Worm (Caenorhabditis elegans) whole organism, mixed stage, embryonic: ENCODE measurements around the gene algn-14.

Experiments used
- M03D4.4 ChIP-seq: sonication (generic microtip); optimal IDR thresholded peaks from 2 replicates; lab custom pipeline; 2017; ENCODE audit warnings: mild to moderate bottlenecking, missing genetic modification characterization, missing compliant biosample characterization
- bed-3 ChIP-seq: fragments of 200-800 bp; sonication (Bioruptor generic); optimal IDR thresholded peaks from 3 replicates; lab custom pipeline; 2018; ENCODE audit warnings: mild to moderate bottlenecking, missing genetic modification characterization, moderate library complexity, missing compliant biosample characterization
- blmp-1 ChIP-seq: fragments of 150-350 bp; optimal IDR thresholded peaks from 2 replicates; lab custom pipeline; 2014; ENCODE audit warnings: missing biosample characterization, missing genetic modification characterization
- ceh-39 ChIP-seq: fragments of 150-350 bp; optimal IDR thresholded peaks from 2 replicates; lab custom pipeline; 2014; ENCODE audit warnings: missing biosample characterization, missing genetic modification characterization
- ceh-43 ChIP-seq: fragments of 200-800 bp; sonication (Bioruptor generic); optimal IDR thresholded peaks from 2 replicates; lab custom pipeline; 2018; ENCODE audit warnings: mild to moderate bottlenecking, missing genetic modification characterization, moderate library complexity, missing compliant biosample characterization
- ceh-83 ChIP-seq: fragments of 200-800 bp; sonication (Bioruptor generic); optimal IDR thresholded peaks from 2 replicates; lab custom pipeline; 2018; ENCODE audit warnings: mild to moderate bottlenecking, missing genetic modification characterization, missing compliant biosample characterization
- ces-1 ChIP-seq: fragments of 150-350 bp; optimal IDR thresholded peaks from 2 replicates; lab custom pipeline; 2014; ENCODE audit warnings: missing biosample characterization, missing genetic modification reagents, missing genetic modification characterization
- cnd-1 ChIP-seq: fragments of 200-800 bp; sonication (Bioruptor generic); optimal IDR thresholded peaks from 2 replicates; lab custom pipeline; 2018; ENCODE audit warnings: mild to moderate bottlenecking, missing genetic modification characterization, missing compliant biosample characterization
- drap-1 ChIP-seq: fragments of 200-800 bp; sonication (Bioruptor generic); optimal IDR thresholded peaks from 3 replicates; lab custom pipeline; 2018; ENCODE audit warnings: mild to moderate bottlenecking, missing genetic modification characterization, missing compliant biosample characterization
- elt-1 ChIP-seq: sonication (generic microtip); optimal IDR thresholded peaks from 2 replicates; lab custom pipeline; 2017; ENCODE audit warnings: missing genetic modification characterization, mild to moderate bottlenecking, missing compliant biosample characterization, antibody characterized with exemption, moderate library complexity, borderline replicate concordance; ENCODE audit not compliant: insufficient read depth
- elt-3 ChIP-seq: fragments of 150-350 bp; optimal IDR thresholded peaks from 2 replicates; lab custom pipeline; 2014; ENCODE audit warnings: missing biosample characterization, missing genetic modification characterization
- flh-1 ChIP-seq: fragments of 200-800 bp; sonication (Bioruptor generic); optimal IDR thresholded peaks from 2 replicates; lab custom pipeline; 2018; ENCODE audit warnings: mild to moderate bottlenecking, missing genetic modification characterization, moderate library complexity, missing compliant biosample characterization
- ham-2 ChIP-seq: fragments of 200-800 bp; sonication (Bioruptor generic); optimal IDR thresholded peaks from 2 replicates; lab custom pipeline; 2018; ENCODE audit warnings: mild to moderate bottlenecking, missing genetic modification characterization, missing compliant biosample characterization
- hlh-1 ChIP-seq: fragments of 150-350 bp; optimal IDR thresholded peaks from 2 replicates; lab custom pipeline; 2014; ENCODE audit warnings: missing biosample characterization, missing genetic modification reagents, missing genetic modification characterization
- lin-13 ChIP-seq: fragments of 150-350 bp; optimal IDR thresholded peaks from 2 replicates; lab custom pipeline; 2014; ENCODE audit warnings: missing biosample characterization, missing genetic modification characterization
- lin-32 ChIP-seq: fragments of 200-800 bp; sonication (Bioruptor generic); optimal IDR thresholded peaks from 2 replicates; lab custom pipeline; 2018; ENCODE audit warnings: mild to moderate bottlenecking, missing genetic modification characterization, missing compliant biosample characterization
- lsy-2 ChIP-seq: fragments of 150-350 bp; optimal IDR thresholded peaks from 2 replicates; lab custom pipeline; 2014; ENCODE audit warnings: missing biosample characterization, missing genetic modification characterization
- mab-5 ChIP-seq: fragments of 150-350 bp; optimal IDR thresholded peaks from 2 replicates; lab custom pipeline; 2014; ENCODE audit warnings: missing biosample characterization, missing genetic modification characterization
- mep-1 ChIP-seq: fragments of 150-350 bp; optimal IDR thresholded peaks from 2 replicates; lab custom pipeline; 2017; ENCODE audit warnings: missing biosample characterization, missing genetic modification reagents, missing genetic modification characterization, inconsistent platforms
- mls-2 ChIP-seq: sonication (generic microtip); optimal IDR thresholded peaks from 2 replicates; lab custom pipeline; 2016; ENCODE audit warnings: mild to moderate bottlenecking, missing genetic modification characterization, moderate library complexity, missing compliant biosample characterization
- nhr-12 ChIP-seq: fragments of 150-350 bp; optimal IDR thresholded peaks from 2 replicates; lab custom pipeline; 2014; ENCODE audit warnings: missing biosample characterization, missing genetic modification characterization
- nhr-2 ChIP-seq: fragments of 150-350 bp; optimal IDR thresholded peaks from 2 replicates; lab custom pipeline; 2014; ENCODE audit warnings: missing biosample characterization, missing genetic modification characterization
- nhr-237 ChIP-seq: fragments of 150-350 bp; optimal IDR thresholded peaks from 2 replicates; lab custom pipeline; 2014; ENCODE audit warnings: missing biosample characterization, missing genetic modification characterization
- nhr-28 ChIP-seq: fragments of 150-350 bp; optimal IDR thresholded peaks from 2 replicates; lab custom pipeline; 2014; ENCODE audit warnings: missing biosample characterization, missing genetic modification characterization
- nhr-76 ChIP-seq: sonication (generic microtip); optimal IDR thresholded peaks from 2 replicates; lab custom pipeline; 2017; ENCODE audit warnings: missing biosample characterization, missing genetic modification characterization
- pha-4 ChIP-seq: fragments of 150-350 bp; optimal IDR thresholded peaks from 2 replicates; lab custom pipeline; 2018; ENCODE audit warnings: missing biosample characterization, missing genetic modification reagents, missing genetic modification characterization
- sem-2 ChIP-seq: fragments of 200-800 bp; sonication (Bioruptor generic); optimal IDR thresholded peaks from 2 replicates; lab custom pipeline; 2018; ENCODE audit warnings: mild to moderate bottlenecking, missing genetic modification characterization, missing compliant biosample characterization
- snpc-4 ChIP-seq: fragments of 150-350 bp; optimal IDR thresholded peaks from 2 replicates; lab custom pipeline; 2014; ENCODE audit warnings: missing biosample characterization, missing genetic modification characterization
- sptf-1 ChIP-seq: sonication (generic microtip); optimal IDR thresholded peaks from 2 replicates; lab custom pipeline; 2017; ENCODE audit warnings: mild to moderate bottlenecking, missing genetic modification characterization, moderate library complexity, missing compliant biosample characterization
- tbx-8 ChIP-seq: fragments of 200-800 bp; sonication (Bioruptor generic); optimal IDR thresholded peaks from 2 replicates; lab custom pipeline; 2018; ENCODE audit warnings: mild to moderate bottlenecking, missing genetic modification characterization, moderate library complexity, missing compliant biosample characterization
- unc-120 ChIP-seq: sonication (generic microtip); optimal IDR thresholded peaks from 2 replicates; lab custom pipeline; 2017; ENCODE audit warnings: missing genetic modification characterization, missing compliant biosample characterization; ENCODE audit not compliant: poor library complexity, severe bottlenecking
- unc-39 ChIP-seq: fragments of 150-350 bp; optimal IDR thresholded peaks from 2 replicates; lab custom pipeline; 2014; ENCODE audit warnings: missing biosample characterization, missing genetic modification characterization
- unc-62 ChIP-seq: fragments of 150-350 bp; optimal IDR thresholded peaks from 2 replicates; lab custom pipeline; 2014; ENCODE audit warnings: missing biosample characterization, missing genetic modification reagents, missing genetic modification characterization
- zip-8 ChIP-seq: fragments of 150-350 bp; optimal IDR thresholded peaks from 2 replicates; lab custom pipeline; 2014; ENCODE audit warnings: missing biosample characterization, missing genetic modification characterization
- ztf-11 ChIP-seq: fragments of 150-350 bp; optimal IDR thresholded peaks from 2 replicates; lab custom pipeline; 2014; ENCODE audit warnings: missing biosample characterization, missing genetic modification characterization

Gene algn-14

ce11 chrIV:3832040-3832439 lies 28.8 kb upstream of the algn-14 start:
- TF ChIP-seq ceh-39 (tag; lab: Kevin White, UChicago) (no peak), mep-1 (tag; lab: Kevin White, UChicago) (no peak), pha-4 (tag; lab: Kevin White, UChicago) (no peak), sptf-1 (tag; lab: Kevin White, UChicago) (no peak), hlh-1 (tag; lab: Kevin White, UChicago) (no peak), sem-2 (no peak), unc-62 (GFP tag; lab: Kevin White, UChicago) (no peak), blmp-1 (tag; lab: Kevin White, UChicago) (no peak), lin-13 (tag; lab: Kevin White, UChicago) (no peak), elt-1 (no peak)

ce11 chrIV:3827724-3828123 lies 24.5 kb upstream of the algn-14 start:
- TF ChIP-seq unc-62 (GFP tag; lab: Kevin White, UChicago) (peak; percentile 27), ceh-39 (tag; lab: Kevin White, UChicago) (no peak), nhr-2 (tag; lab: Kevin White, UChicago) (no peak), ceh-83 (GFP tag; lab: Kevin White, UChicago) (no peak), sem-2 (no peak), nhr-76 (tag; lab: Kevin White, UChicago) (no peak), blmp-1 (tag; lab: Kevin White, UChicago) (peak; percentile 78)
- TF ChIP-seq, all 35 proteins: peak for 2

- TF ChIP-seq elt-1 (peak; percentile 66), zip-8 (tag; lab: Kevin White, UChicago) (no peak)
- TF ChIP-seq, all 35 proteins: peak for 1
Observed at ce11 chrIV:3826590-3827128, 23.4 kb upstream of the algn-14 start, which contains the start of gene F28F9.3. Gene F28F9.3 (plus strand): TSS chrIV:3826890.

ce11 chrIV:3825388-3825787 lies 22.2 kb upstream of the algn-14 start:
- TF ChIP-seq hlh-1 (tag; lab: Kevin White, UChicago) (peak; percentile 56), drap-1 (GFP tag; lab: Kevin White, UChicago) (no peak), lin-32 (no peak), elt-3 (no peak), mep-1 (tag; lab: Kevin White, UChicago) (no peak), flh-1 (no peak), mab-5 (tag; lab: Kevin White, UChicago) (no peak), tbx-8 (GFP tag; lab: Kevin White, UChicago) (no peak), cnd-1 (tag; lab: Kevin White, UChicago) (no peak), zip-8 (tag; lab: Kevin White, UChicago) (no peak), M03D4.4 (tag; lab: Kevin White, UChicago) (no peak), ham-2 (peak; percentile 31), nhr-2 (tag; lab: Kevin White, UChicago) (peak; percentile 4), snpc-4 (tag; lab: Kevin White, UChicago) (no peak), unc-120 (tag; lab: Kevin White, UChicago) (no peak), ceh-43 (no peak), ces-1 (GFP tag; lab: Kevin White, UChicago) (no peak), nhr-12 (tag; lab: Kevin White, UChicago) (no peak), bed-3 (no peak), nhr-28 (tag; lab: Kevin White, UChicago) (no peak), ceh-39 (tag; lab: Kevin White, UChicago) (no peak), elt-1 (peak; percentile 84), nhr-237 (tag; lab: Kevin White, UChicago) (no peak), mls-2 (tag; lab: Kevin White, UChicago) (no peak), ztf-11 (tag; lab: Kevin White, UChicago) (no peak), sem-2 (no peak), ceh-83 (GFP tag; lab: Kevin White, UChicago) (no peak), unc-39 (tag; lab: Kevin White, UChicago) (no peak), pha-4 (tag; lab: Kevin White, UChicago) (no peak), lsy-2 (tag; lab: Kevin White, UChicago) (no peak), nhr-76 (tag; lab: Kevin White, UChicago) (no peak), sptf-1 (tag; lab: Kevin White, UChicago) (no peak), unc-62 (GFP tag; lab: Kevin White, UChicago) (peak; percentile 66), lin-13 (tag; lab: Kevin White, UChicago) (no peak), blmp-1 (tag; lab: Kevin White, UChicago) (no peak)
